Fruit fly (Drosophila melanogaster): Measurements from ENCODE around the gene skl.
A peak's percentile ranks its signal among the peaks of the same experiment; 100 is the strongest.

Gene skl

dm6 chr3L:18460317-18460912 is 20.7 kb upstream of the skl start (continued):
- no peak for TF ChIP-seq gsb-n (tag; optimal IDR thresholded peaks at IDR 0.05)
- no peak for TF ChIP-seq CG11695 (GFP tag; IDR thresholded peaks at IDR 0.05)
- no peak for TF ChIP-seq onecut (GFP tag; IDR thresholded peaks at IDR 0.05)
- no peak for TF ChIP-seq sob (GFP tag; IDR thresholded peaks at IDR 0.05)
- TF ChIP-seq knrl (GFP tag; IDR thresholded peaks at IDR 0.05; ENCODE audit: partially characterized antibody), result peak; percentile 75
- TF ChIP-seq HLH4C (GFP tag; IDR thresholded peaks at IDR 0.05; ENCODE audit: partially characterized antibody), result no peak
- TF ChIP-seq chn (GFP tag; optimal IDR thresholded peaks at IDR 0.05), result no peak
- no peak for TF ChIP-seq sens (GFP tag)
- TF ChIP-seq gce (GFP tag; IDR thresholded peaks at IDR 0.05), result no peak
- TF ChIP-seq HmgZ (tag; optimal IDR thresholded peaks at IDR 0.05), result no peak
- no peak for TF ChIP-seq maf-S (GFP tag; optimal IDR thresholded peaks at IDR 0.05)
- TF ChIP-seq p53 (GFP tag; optimal IDR thresholded peaks at IDR 0.05), result no peak
- TF ChIP-seq stwl (tag; optimal IDR thresholded peaks at IDR 0.05), result peak; percentile 80
- no peak for TF ChIP-seq MESR4 (GFP tag; optimal IDR thresholded peaks at IDR 0.05)
- no peak for TF ChIP-seq CG6765 (GFP tag; optimal IDR thresholded peaks at IDR 0.05)
- no peak for TF ChIP-seq zen (tag; optimal IDR thresholded peaks at IDR 0.05)
- no peak for TF ChIP-seq ase (GFP tag; IDR thresholded peaks at IDR 0.05)
- peak; percentile 22 for TF ChIP-seq Dp (GFP tag; optimal IDR thresholded peaks at IDR 0.05)
- no peak for TF ChIP-seq MBD-R2 (GFP tag; IDR thresholded peaks at IDR 0.05)
- TF ChIP-seq Lhr (GFP tag; optimal IDR thresholded peaks at IDR 0.05), result peak; percentile 55
- TF ChIP-seq eyg (GFP tag; optimal IDR thresholded peaks at IDR 0.05), result no peak
- TF ChIP-seq CG2202 (tag; optimal IDR thresholded peaks at IDR 0.05), result no peak
- no peak for TF ChIP-seq CG7745 (tag; optimal IDR thresholded peaks at IDR 0.05)
- no peak for TF ChIP-seq chm (GFP tag; IDR thresholded peaks at IDR 0.05)
- no peak for TF ChIP-seq row (GFP tag; IDR thresholded peaks at IDR 0.05)
- peak; percentile 11 for TF ChIP-seq Ssrp (tag; optimal IDR thresholded peaks at IDR 0.05)
- peak; percentile 57 for TF ChIP-seq Abd-B (GFP tag; optimal IDR thresholded peaks at IDR 0.05)
- no peak for TF ChIP-seq zf30C (GFP tag; optimal IDR thresholded peaks at IDR 0.05)
- TF ChIP-seq Vsx1 (GFP tag; optimal IDR thresholded peaks at IDR 0.05), result no peak
- no peak for TF ChIP-seq CG11696 (GFP tag; IDR thresholded peaks at IDR 0.05)
- no peak for TF ChIP-seq ssp (GFP tag; IDR thresholded peaks at IDR 0.05)
- TF ChIP-seq Usf (GFP tag; optimal IDR thresholded peaks at IDR 0.05), result no peak
- peak; percentile 13; the same call in 1 of the 3 replicates for TF ChIP-seq CG2199 (GFP tag; IDR thresholded peaks at IDR 0.05)
- no peak for TF ChIP-seq scrt (GFP tag; optimal IDR thresholded peaks at IDR 0.05)
- TF ChIP-seq Nf-YA (GFP tag; IDR thresholded peaks at IDR 0.05), result no peak
- TF ChIP-seq CG11723 (GFP tag; optimal IDR thresholded peaks at IDR 0.05), result no peak
- TF ChIP-seq D19B (GFP tag; optimal IDR thresholded peaks at IDR 0.05), result no peak
- TF ChIP-seq exex (tag; optimal IDR thresholded peaks at IDR 0.05), result no peak
- no peak for TF ChIP-seq hb (GFP tag; IDR thresholded peaks at IDR 0.05; ENCODE audit: partially characterized antibody)
- no peak for TF ChIP-seq Aef1 (GFP tag; IDR thresholded peaks at IDR 0.05)
- no peak for TF ChIP-seq CG8924 (tag; optimal IDR thresholded peaks at IDR 0.05)
- no peak for TF ChIP-seq CG8281 (tag; optimal IDR thresholded peaks at IDR 0.05)
- no peak for TF ChIP-seq CG12219 (GFP tag; optimal IDR thresholded peaks at IDR 0.05)
- no peak for TF ChIP-seq ato (GFP tag; IDR thresholded peaks at IDR 0.05; ENCODE audit: partially characterized antibody)
- TF ChIP-seq vnd (GFP tag; IDR thresholded peaks at IDR 0.05; ENCODE audit: partially characterized antibody), result no peak
- TF ChIP-seq Ravus (GFP tag; IDR thresholded peaks at IDR 0.05), result no peak
- TF ChIP-seq stc (GFP tag; IDR thresholded peaks at IDR 0.05), result no peak
- TF ChIP-seq CG6689 (GFP tag; IDR thresholded peaks at IDR 0.05), result no peak
- TF ChIP-seq NC2α (GFP tag; optimal IDR thresholded peaks at IDR 0.05), result no peak
- 0 out of 2 replicates have a peak, but pooled peaks have one; percentile 1 for TF ChIP-seq Scr (GFP tag; IDR thresholded peaks at IDR 0.05; ENCODE audit: partially characterized antibody)
- TF ChIP-seq CG10565 (GFP tag; optimal IDR thresholded peaks at IDR 0.05), result no peak

Measured in whole organism, embryonic.